Fruit fly (Drosophila melanogaster): ENCODE data around the gene CG4942.

Gene CG4942

dm6 chr3L:9042200-9042988 lies 30.5 kb upstream of the CG4942 start:
- TF ChIP-seq CG8478 (optimal IDR thresholded peaks at IDR 0.05) = no peak
- no peak for TF ChIP-seq CTCF (optimal IDR thresholded peaks at IDR 0.05)

DNA sequence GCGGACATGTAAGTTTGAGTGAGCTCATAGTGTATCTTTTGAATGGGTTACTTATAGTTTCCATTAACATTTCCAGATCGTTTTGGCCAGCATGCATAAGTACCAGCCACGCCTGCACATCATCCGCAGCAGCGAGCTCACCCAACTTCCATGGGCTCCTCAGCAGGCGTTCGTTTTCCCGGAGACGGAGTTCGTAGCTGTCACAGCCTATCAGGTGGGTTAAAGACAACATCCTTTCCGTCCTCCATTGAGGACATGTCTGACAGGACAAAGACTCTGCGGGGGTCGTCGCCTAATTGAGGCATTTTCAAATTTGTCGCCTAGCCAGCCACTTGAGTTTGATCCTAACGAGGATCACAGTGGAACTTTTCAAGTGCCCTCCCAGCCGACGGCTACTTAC lies 29.3 kb upstream of the CG4942 start:
- TF ChIP-seq CTCF (optimal IDR thresholded peaks at IDR 0.05) (no peak), CG8478 (optimal IDR thresholded peaks at IDR 0.05) (no peak)

dm6 chr3L:9044896-9045295 lies 28.0 kb upstream of the CG4942 start:
- TF ChIP-seq CG8478 (optimal IDR thresholded peaks at IDR 0.05) = no peak
- TF ChIP-seq CTCF (optimal IDR thresholded peaks at IDR 0.05) = no peak

dm6 chr3L:9045318-9045717 lies 27.6 kb upstream of the CG4942 start:
- no peak for TF ChIP-seq CTCF (optimal IDR thresholded peaks at IDR 0.05)
- TF ChIP-seq CG8478 (optimal IDR thresholded peaks at IDR 0.05) = no peak

DNA sequence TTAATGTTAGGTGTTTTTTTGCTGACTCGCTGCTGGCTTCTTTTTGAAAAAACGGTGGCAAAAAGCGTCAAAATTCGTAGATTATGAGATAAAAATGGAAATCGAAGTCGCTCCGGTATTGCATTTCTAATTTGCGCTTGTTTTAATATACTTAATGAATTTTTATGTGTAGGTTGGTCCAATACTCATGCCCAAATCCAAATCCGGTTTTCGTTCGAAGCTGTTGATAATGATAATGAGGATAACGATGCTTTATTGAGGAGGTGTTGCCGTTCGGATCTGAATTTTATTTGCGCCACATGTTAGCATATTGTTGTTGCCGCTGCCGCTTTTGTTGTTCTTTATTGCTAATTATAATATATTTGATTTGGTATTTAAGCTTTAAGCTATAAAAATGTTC lies 26.6 kb upstream of the CG4942 start:
- no peak for TF ChIP-seq CG8478 (optimal IDR thresholded peaks at IDR 0.05)
- no peak for TF ChIP-seq CTCF (optimal IDR thresholded peaks at IDR 0.05)

DNA sequence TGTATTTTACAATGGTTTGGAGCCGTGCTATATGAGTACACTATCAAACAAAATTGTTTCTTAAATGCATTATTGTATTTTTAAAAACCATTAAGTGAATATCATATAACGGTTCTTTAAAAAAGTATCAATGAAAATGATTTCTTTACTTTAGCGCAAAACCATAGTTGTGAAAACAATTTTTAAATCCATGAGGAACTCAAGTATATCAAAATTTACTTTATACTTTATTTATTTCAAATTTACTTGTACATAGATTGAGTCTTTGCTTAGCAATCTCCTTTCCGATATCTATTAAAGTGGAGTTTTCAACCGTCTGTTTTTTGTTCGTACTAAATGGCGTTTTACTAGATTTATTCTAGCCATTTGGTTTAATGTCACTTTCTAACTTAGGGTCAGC lies 25.8 kb upstream of the CG4942 start, which contains the start of gene Argk2:
TSS of gene Argk2 (plus strand) at position 378 of the 400 bp plus-strand sequence.
- TF ChIP-seq CTCF (optimal IDR thresholded peaks at IDR 0.05) (peak in 1 of 2 experiments; percentile 60), CG8478 (optimal IDR thresholded peaks at IDR 0.05) (no peak)

DNA sequence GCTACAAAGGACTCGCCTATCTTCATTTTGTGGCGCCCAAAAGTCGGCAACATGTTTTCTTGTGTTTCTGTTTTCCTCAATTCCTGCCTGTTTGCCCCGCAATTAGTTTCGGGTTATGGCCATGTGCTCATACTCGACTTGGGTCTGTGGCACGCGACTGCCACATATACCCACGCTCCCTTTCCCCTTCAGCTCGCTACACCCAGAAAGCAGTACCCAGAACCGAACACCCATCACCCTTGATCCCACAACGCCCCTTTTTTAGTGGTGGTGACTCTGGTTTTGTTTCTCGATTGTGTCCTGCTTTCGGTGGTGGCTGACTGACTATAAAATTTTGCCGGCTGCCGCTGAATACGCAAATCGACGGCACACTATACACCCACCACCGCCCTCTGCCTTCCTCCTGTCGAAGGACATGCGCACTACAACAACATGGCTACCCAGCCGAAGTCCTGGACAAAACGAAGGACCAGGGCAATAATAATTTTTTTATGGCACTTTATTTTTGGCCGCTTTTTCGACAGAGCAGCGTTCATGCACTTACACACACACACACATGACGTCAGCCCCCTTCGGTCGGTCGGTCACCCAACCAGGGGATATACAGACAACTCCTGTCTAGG lies 22.3 kb upstream of the CG4942 start:
- TF ChIP-seq CTCF (optimal IDR thresholded peaks at IDR 0.05) (no peak), CG8478 (optimal IDR thresholded peaks at IDR 0.05) (no peak)

dm6 chr3L:9051830-9052259 lies 21.1 kb upstream of the CG4942 start:
- TF ChIP-seq CTCF (optimal IDR thresholded peaks at IDR 0.05) = no peak
- no peak for TF ChIP-seq CG8478 (optimal IDR thresholded peaks at IDR 0.05)

DNA sequence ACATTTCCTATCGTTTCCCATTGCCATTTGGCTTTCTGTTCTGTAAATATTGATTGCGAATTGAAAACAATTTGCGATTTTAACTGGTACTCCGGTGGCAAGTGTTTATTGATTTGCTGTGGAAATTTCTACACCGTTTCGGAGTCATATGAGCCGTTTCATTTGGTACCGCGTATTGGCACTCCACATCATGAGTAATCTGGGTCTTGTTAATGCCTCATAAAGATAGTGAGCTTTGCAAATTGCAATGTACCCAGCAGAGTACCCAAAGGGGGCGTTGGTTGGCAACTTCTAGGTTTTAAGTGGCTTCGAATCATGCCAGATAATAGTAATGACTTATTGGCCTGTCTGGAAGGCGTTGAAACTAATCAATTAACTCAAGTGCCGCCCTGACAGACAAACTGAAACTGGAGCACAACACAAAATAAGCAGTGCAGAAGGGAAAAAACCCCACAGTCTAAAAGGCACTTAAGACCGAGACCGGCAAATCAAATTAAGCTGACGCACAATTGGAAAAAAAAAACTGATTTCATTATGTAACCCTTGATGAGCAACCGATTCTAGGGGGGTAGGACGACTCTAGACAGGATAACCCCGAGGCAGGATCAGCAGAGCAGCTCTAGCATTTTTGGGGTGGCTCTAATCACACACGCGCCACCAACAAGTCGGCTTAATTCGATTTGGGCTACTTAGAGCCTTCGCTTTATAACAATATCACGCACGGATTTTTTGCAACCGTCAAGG lies 19.9 kb upstream of the CG4942 start:
- TF ChIP-seq CTCF (optimal IDR thresholded peaks at IDR 0.05) (no peak), CG8478 (optimal IDR thresholded peaks at IDR 0.05) (no peak)

DNA sequence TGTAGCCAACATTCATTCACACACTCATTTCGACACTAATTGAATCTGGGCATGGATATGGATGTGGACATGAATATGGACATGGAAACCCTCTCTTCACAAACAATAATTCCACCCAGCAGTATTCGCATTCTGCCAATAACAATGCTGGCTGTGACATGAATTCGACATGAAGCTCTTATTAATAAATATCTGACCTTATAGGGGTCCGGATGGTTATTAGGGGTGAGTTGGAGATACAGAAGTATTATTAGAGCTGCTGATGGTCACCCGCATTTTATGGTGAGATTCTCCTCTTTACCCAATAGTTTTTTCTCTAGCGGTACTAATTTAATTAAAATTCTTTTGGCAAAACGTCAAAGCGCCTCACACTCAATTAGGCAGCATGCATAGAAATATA lies 18.7 kb upstream of the CG4942 start:
- TF ChIP-seq CTCF (optimal IDR thresholded peaks at IDR 0.05) (no peak), CG8478 (optimal IDR thresholded peaks at IDR 0.05) (no peak)

dm6 chr3L:9054822-9055407 lies 18.0 kb upstream of the CG4942 start:
- no peak for TF ChIP-seq CG8478 (optimal IDR thresholded peaks at IDR 0.05)
- TF ChIP-seq CTCF (optimal IDR thresholded peaks at IDR 0.05) = peak; percentile 80 to 88

- TF ChIP-seq CG8478 (optimal IDR thresholded peaks at IDR 0.05) = no peak
Observed at dm6 chr3L:9055870-9056807, 16.8 kb upstream of the CG4942 start.

- no peak for TF ChIP-seq CTCF (optimal IDR thresholded peaks at IDR 0.05)
- TF ChIP-seq CG8478 (optimal IDR thresholded peaks at IDR 0.05) = no peak
Observed at dm6 chr3L:9057429-9058088, 15.3 kb upstream of the CG4942 start.
